Worm (Caenorhabditis elegans): ENCODE measurements around the gene R03G5.6.

The R03G5.6 gene

ce11 chrX:7794306-7794743 lies 22.4 kb downstream of the R03G5.6 start (continued):
- peak; percentile 90 for TF ChIP-seq egl-43 (GFP tag; IDR thresholded peaks at IDR 0.05)

- no peak for TF ChIP-seq nhr-42 (GFP tag; IDR thresholded peaks at IDR 0.05)
- TF ChIP-seq nhr-28 (tag; optimal IDR thresholded peaks at IDR 0.05) = no peak
- TF ChIP-seq Y5F2A.4 (GFP tag; optimal IDR thresholded peaks at IDR 0.05) = no peak
- peak; percentile 66 for TF ChIP-seq aha-1 (tag)
- peak in 1 of 2 experiments; percentile 39 for TF ChIP-seq lsy-2 (tag; optimal IDR thresholded peaks at IDR 0.05)
- no peak for TF ChIP-seq pqm-1 (tag; optimal IDR thresholded peaks at IDR 0.05)
- TF ChIP-seq jun-1 (tag; optimal IDR thresholded peaks at IDR 0.05) = no peak
- no peak for TF ChIP-seq nhr-41 (GFP tag; IDR thresholded peaks at IDR 0.05)
- no peak for TF ChIP-seq tra-1 (GFP tag; IDR thresholded peaks at IDR 0.05)
- no peak for TF ChIP-seq nhr-10 (tag; optimal IDR thresholded peaks at IDR 0.05)
- TF ChIP-seq F44E2.7 (GFP tag; IDR thresholded peaks at IDR 0.05) = no peak
- TF ChIP-seq dve-1 (tag; optimal IDR thresholded peaks at IDR 0.05; ENCODE audit: insufficient read depth) = peak; percentile 13
- TF ChIP-seq hif-1 (tag; optimal IDR thresholded peaks at IDR 0.05) = no peak
- no peak for TF ChIP-seq R02D3.7 (tag; optimal IDR thresholded peaks at IDR 0.05)
- no peak for TF ChIP-seq duxl-1 (tag; optimal IDR thresholded peaks at IDR 0.05; ENCODE audit: poor library complexity)
- TF ChIP-seq T26A8.4 (GFP tag; IDR thresholded peaks at IDR 0.05) = no peak
- TF ChIP-seq egl-43 (GFP tag; IDR thresholded peaks at IDR 0.05) = no peak
- TF ChIP-seq ceh-44 (GFP tag; IDR thresholded peaks at IDR 0.05) = no peak
- peak; percentile 79 for TF ChIP-seq hlh-30 (tag; optimal IDR thresholded peaks at IDR 0.05; ENCODE audit: insufficient read depth)
- no peak for TF ChIP-seq hlh-11 (tag; optimal IDR thresholded peaks at IDR 0.05)
- 0 out of 4 replicates have a peak, but pooled peaks of 1 of the 2 experiments have one; percentile 18 for TF ChIP-seq madf-5 (GFP tag; IDR thresholded peaks at IDR 0.05)
- TF ChIP-seq rbr-2 (tag; optimal IDR thresholded peaks at IDR 0.05) = peak; percentile 8
- no peak for TF ChIP-seq dmd-6 (GFP tag; IDR thresholded peaks at IDR 0.05)
- no peak for TF ChIP-seq Y105C5A.15 (GFP tag; IDR thresholded peaks at IDR 0.05)
- TF ChIP-seq zfp-2 (tag; optimal IDR thresholded peaks at IDR 0.05) = no peak
- TF ChIP-seq daf-16 (GFP tag; optimal IDR thresholded peaks at IDR 0.05) = no peak
- TF ChIP-seq daf-16 (tag; optimal IDR thresholded peaks at IDR 0.05) = peak; percentile 32
- TF ChIP-seq skn-1 (tag; optimal IDR thresholded peaks at IDR 0.05) = no peak
- no peak for TF ChIP-seq nhr-11 (tag; optimal IDR thresholded peaks at IDR 0.05)
- TF ChIP-seq mxl-3 (GFP tag; optimal IDR thresholded peaks at IDR 0.05) = no peak
- TF ChIP-seq mep-1 (tag; optimal IDR thresholded peaks at IDR 0.05) = no peak
- no peak for TF ChIP-seq ceh-32 (tag; optimal IDR thresholded peaks at IDR 0.05; ENCODE audit: poor library complexity)
- no peak for TF ChIP-seq snpc-1.2 (GFP tag; IDR thresholded peaks at IDR 0.05)
- no peak for TF ChIP-seq nhr-25 (tag; optimal IDR thresholded peaks at IDR 0.05; ENCODE audit: borderline replicate concordance, insufficient read depth)
- no peak for TF ChIP-seq Y48G9A.11 (GFP tag; IDR thresholded peaks at IDR 0.05)
- no peak for TF ChIP-seq ceh-82 (tag; optimal IDR thresholded peaks at IDR 0.05)
- no peak for TF ChIP-seq sdz-12 (GFP tag; optimal IDR thresholded peaks at IDR 0.05)
- no peak for TF ChIP-seq cey-2 (tag; optimal IDR thresholded peaks at IDR 0.05; ENCODE audit: borderline replicate concordance, insufficient read depth)
- TF ChIP-seq lim-7 (GFP tag; IDR thresholded peaks at IDR 0.05) = no peak
- no peak for TF ChIP-seq spr-3 (GFP tag; optimal IDR thresholded peaks at IDR 0.05)
- no peak for TF ChIP-seq dpl-1 (GFP tag; optimal IDR thresholded peaks at IDR 0.05)
- TF ChIP-seq mdl-1 (tag; optimal IDR thresholded peaks at IDR 0.05) = peak; percentile 80 to 86
- TF ChIP-seq daf-12 (tag; optimal IDR thresholded peaks at IDR 0.05) = no peak
- no peak for TF ChIP-seq tag-97 (GFP tag; IDR thresholded peaks at IDR 0.05)
- TF ChIP-seq nhr-102 (tag; optimal IDR thresholded peaks at IDR 0.05) = no peak
- no peak for TF ChIP-seq attf-4 (tag; optimal IDR thresholded peaks at IDR 0.05)
- TF ChIP-seq fos-1 (tag; optimal IDR thresholded peaks at IDR 0.05) = no peak
- TF ChIP-seq lin-39 (tag; optimal IDR thresholded peaks at IDR 0.05) = no peak
Measured at ce11 chrX:7793377-7794041, 23.2 kb downstream of the R03G5.6 start, which contains the start of gene ZK154.6. ZK154.6 (minus strand) TSS chrX:7793563.

Data from whole organism, L4 larva.